Worm (Caenorhabditis elegans) whole organism, L4 larva: ENCODE data around the gene ZK1098.12.

Experiments used
- ZK337.2 ChIP-seq: fragments of 200-800 bp; sonication (Bioruptor generic); IDR thresholded peaks from 2 replicates; pipeline ENCODE4 v1.3.6; 2022; ENCODE audit warnings: missing genetic modification reagents, missing genetic modification characterization, missing compliant biosample characterization
- ama-1 ChIP-seq: fragments of 150-350 bp; optimal IDR thresholded peaks from 2 replicates; lab custom pipeline; 2014; ENCODE audit warnings: inconsistent platforms, mixed read lengths
- attf-4 ChIP-seq: sonication (generic microtip); optimal IDR thresholded peaks from 3 replicates; lab custom pipeline; 2017; ENCODE audit warnings: missing biosample characterization, missing genetic modification characterization
- lin-15B ChIP-seq: fragments of 150-350 bp; sonication (generic microtip); optimal IDR thresholded peaks from 3 replicates; lab custom pipeline; 2014; ENCODE audit warnings: missing biosample characterization, missing genetic modification characterization
- lir-3 ChIP-seq: sonication (generic microtip); optimal IDR thresholded peaks from 2 replicates; lab custom pipeline; 2016; ENCODE audit warnings: mild to moderate bottlenecking, missing genetic modification characterization, missing compliant biosample characterization
- nhr-10 ChIP-seq: fragments of 150-350 bp; optimal IDR thresholded peaks from 2 replicates; lab custom pipeline; 2014; ENCODE audit warnings: missing biosample characterization, missing genetic modification characterization
- unc-62 ChIP-seq, 3 experiments: fragments of 150-350 bp in 1 of 3; sonication (generic microtip); optimal IDR thresholded peaks in 2 of 3; peaks in 1 of 3; 1 replicate in 1 of 3; 2 replicates in 2 of 3; lab custom pipeline; 2014 to 2017; ENCODE audit warnings: missing biosample characterization in 3 of 3, missing genetic modification characterization in 3 of 3, missing genetic modification reagents in 3 of 3, missing genotype in 1 of 3

- TF ChIP-seq nhr-10: no peak
- no peak for TF ChIP-seq unc-62 (GFP tag; optimal IDR thresholded peaks at IDR 0.05 in 1 of 2; lab: Kevin White, UChicago)
- TF ChIP-seq unc-62 (tag; optimal IDR thresholded peaks at IDR 0.05; lab: Kevin White, UChicago): no peak
- TF ChIP-seq lir-3 (tag; lab: Kevin White, UChicago): no peak
- TF ChIP-seq ama-1 (lab: Kevin White, UChicago): no peak
- TF ChIP-seq lin-15B (tag; lab: Kevin White, UChicago): no peak
- no peak for TF ChIP-seq attf-4 (tag; lab: Kevin White, UChicago)
- no peak for TF ChIP-seq ZK337.2 (GFP tag; lab: Robert Waterston, UW)
Observed at ce11 chrIII:9504347-9504746, 40.6 kb upstream of the ZK1098.12 start.
